Worm (Caenorhabditis elegans) whole organism, L1 larva: ENCODE data around the gene F53F4.2.

Experiments
- ceh-82 ChIP-seq, 3 experiments: fragments of 150-350 bp in 1 of 3; sonication (generic microtip) in 2 of 3; optimal IDR thresholded peaks; 2 replicates each; lab custom pipeline; 2014 to 2017; ENCODE audit warnings: missing biosample characterization in 3 of 3, missing genetic modification characterization in 3 of 3
- efl-3 ChIP-seq: fragments of 200-800 bp; sonication (Bioruptor generic); optimal IDR thresholded peaks from 2 replicates; lab custom pipeline; 2018; ENCODE audit warnings: mild to moderate bottlenecking, missing genetic modification characterization, missing compliant biosample characterization
- elt-3 ChIP-seq, 6 experiments: fragments of 150-350 bp in 1 of 6; sonication (generic microtip); optimal IDR thresholded peaks; 2 replicates each; lab custom pipeline; 2017 to 2018; ENCODE audit warnings: missing biosample characterization in 6 of 6, missing genetic modification characterization in 6 of 6, inconsistent platforms in 1 of 6
- fos-1 ChIP-seq: fragments of 150-350 bp; optimal IDR thresholded peaks from 2 replicates; lab custom pipeline; 2014; ENCODE audit warnings: missing biosample characterization, missing genetic modification characterization
- lin-13 ChIP-seq: fragments of 150-350 bp; optimal IDR thresholded peaks from 2 replicates; lab custom pipeline; 2014; ENCODE audit warnings: missing biosample characterization, missing genetic modification reagents, missing genetic modification characterization
- lsy-2 ChIP-seq, 2 experiments: fragments of 150-350 bp; optimal IDR thresholded peaks; 2 replicates each; lab custom pipeline; 2014; ENCODE audit warnings: missing biosample characterization in 2 of 2, missing genetic modification characterization in 2 of 2
- nhr-11 ChIP-seq: fragments of 150-350 bp; optimal IDR thresholded peaks from 2 replicates; lab custom pipeline; 2014; ENCODE audit warnings: missing biosample characterization, missing genetic modification characterization
- nhr-19 ChIP-seq: fragments of 200-800 bp; sonication (Bioruptor generic); conservative IDR thresholded peaks from 2 replicates; pipeline ENCODE4 v1.3.6; 2022; ENCODE audit warnings: missing genetic modification characterization, missing compliant biosample characterization
- nhr-20 ChIP-seq: sonication (generic microtip); optimal IDR thresholded peaks from 2 replicates; lab custom pipeline; 2016; ENCODE audit warnings: mild to moderate bottlenecking, missing genetic modification characterization, missing compliant biosample characterization
- skn-1 ChIP-seq: fragments of 150-350 bp; optimal IDR thresholded peaks from 2 replicates; lab custom pipeline; 2014; ENCODE audit warnings: missing biosample characterization, missing genetic modification characterization
- unc-130 ChIP-seq: fragments of 150-350 bp; optimal IDR thresholded peaks from 2 replicates; lab custom pipeline; 2017; ENCODE audit warnings: missing biosample characterization, missing genetic modification characterization, inconsistent platforms

DNA sequence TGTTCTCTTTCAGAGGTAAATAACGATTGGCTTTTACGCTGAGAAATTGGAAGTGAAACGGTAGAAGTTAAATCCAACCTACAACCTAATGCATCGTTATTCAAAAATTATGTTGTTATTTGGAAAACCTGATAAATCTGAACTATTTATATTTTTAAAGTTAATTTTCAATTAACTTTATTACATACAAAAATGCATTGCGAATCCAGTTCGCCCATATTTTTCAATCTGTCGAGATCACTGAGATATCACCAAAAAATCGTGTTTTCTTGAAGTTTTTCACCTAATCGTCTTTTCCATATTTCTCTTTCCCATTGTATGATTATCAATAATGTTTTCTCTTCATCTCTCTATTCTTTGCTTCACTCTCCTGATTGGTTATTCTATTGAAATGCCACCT lies 31.3 kb upstream of the F53F4.2 start, which contains the start of gene F53F4.15:
- TF ChIP-seq skn-1 (tag; lab: Kevin White, UChicago) (no peak), nhr-19 (no peak), lin-13 (GFP tag; lab: Kevin White, UChicago) (no peak), lsy-2 (tag; optimal IDR thresholded peaks at IDR 0.05; lab: Kevin White, UChicago) (no peak), unc-130 (tag; lab: Kevin White, UChicago) (no peak), fos-1 (tag; lab: Kevin White, UChicago) (no peak), elt-3 (tag; optimal IDR thresholded peaks at IDR 0.05; lab: Kevin White, UChicago) (no peak), nhr-20 (no peak), efl-3 (GFP tag; lab: Kevin White, UChicago) (no peak), nhr-11 (tag; lab: Kevin White, UChicago) (no peak), ceh-82 (tag; optimal IDR thresholded peaks at IDR 0.05; lab: Kevin White, UChicago) (no peak)
